Fruit fly (Drosophila melanogaster): Measurements from ENCODE around the gene MED14.
A peak's percentile ranks its signal among the peaks of the same experiment; 100 is the strongest.

MED14 gene

DNA sequence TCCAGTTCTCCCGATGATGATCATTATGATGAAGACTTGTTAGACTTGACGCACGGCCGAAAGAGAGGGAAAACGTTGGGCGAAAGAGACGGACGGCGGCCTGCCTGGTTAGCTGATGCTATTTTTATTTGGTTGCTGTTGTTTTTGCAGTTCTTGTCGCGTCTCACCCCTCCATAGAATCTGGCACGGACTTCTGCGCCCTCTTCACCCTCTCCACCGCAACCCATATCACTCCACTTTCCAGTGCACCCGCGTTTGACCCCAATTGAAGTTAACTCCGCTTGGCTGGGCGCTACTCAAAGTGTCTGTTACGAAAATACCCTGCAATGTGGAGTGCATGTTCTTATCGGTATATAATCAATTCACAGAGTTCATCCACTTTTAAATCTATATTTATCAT, 31.9 kb upstream of the MED14 start:
- no peak for TF ChIP-seq noc (tag; optimal IDR thresholded peaks at IDR 0.05)

DNA sequence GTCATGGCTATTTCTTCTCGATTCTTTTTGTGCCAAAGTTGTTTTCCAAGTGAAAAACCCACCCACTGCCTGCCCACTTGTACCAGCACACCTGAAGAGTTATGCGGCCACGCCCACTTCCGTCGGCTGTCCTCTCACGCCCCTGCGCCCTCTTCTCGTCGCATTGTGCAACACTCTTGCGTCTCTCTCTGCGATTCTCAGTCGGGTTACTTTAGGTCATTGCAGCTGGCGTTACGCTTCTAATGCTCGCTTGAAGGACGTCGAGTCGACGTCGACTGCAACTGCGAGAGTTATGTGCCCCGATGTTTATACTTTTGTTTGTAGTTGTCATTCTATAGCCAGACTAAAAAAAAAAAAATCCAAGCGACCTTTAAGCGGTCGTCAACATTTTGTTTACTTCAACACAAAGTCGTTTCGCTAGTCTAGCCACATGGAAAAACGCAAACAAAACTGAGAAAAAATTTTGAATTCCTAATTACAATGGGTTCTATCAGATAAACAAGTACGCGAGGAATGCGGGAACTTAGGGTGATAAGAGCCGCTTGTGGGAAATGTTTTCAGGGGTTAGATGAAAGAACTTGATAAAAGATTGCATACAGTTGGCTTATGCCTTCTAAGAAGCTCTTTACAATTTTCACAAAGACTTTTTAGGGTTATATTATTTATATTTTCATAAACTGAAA, 31.1 kb upstream of the MED14 start:
- no peak for TF ChIP-seq noc (tag; optimal IDR thresholded peaks at IDR 0.05)

DNA sequence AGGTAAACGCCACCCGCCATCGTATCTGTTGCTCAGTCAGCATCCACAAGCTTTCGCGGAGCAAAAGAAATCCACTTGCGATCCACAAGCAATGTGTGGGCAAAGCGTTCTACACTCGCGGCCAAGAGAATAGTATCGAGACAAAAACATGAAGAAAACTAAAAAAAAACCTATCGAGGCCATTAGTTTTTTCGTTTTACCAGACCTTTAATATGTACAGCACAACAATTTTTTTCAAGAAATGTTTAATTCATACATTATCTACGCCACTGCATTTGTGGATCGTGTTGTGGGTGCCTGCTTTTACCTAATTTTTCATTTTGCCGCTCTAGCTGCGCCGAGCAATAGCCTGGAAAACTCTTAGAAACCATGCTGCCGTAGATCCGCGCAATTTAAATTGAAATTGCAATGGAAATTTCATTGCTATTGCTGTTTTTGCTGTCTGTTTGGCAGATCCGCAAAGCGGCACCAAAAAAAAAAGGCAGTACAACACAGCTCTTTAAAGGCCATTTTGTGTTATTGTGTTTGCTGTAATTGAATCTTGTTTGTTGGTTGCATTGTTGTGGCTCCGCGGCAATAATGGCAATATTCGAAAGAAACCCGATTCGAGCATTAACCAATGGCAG, 29.9 kb upstream of the MED14 start:
- TF ChIP-seq noc (tag; optimal IDR thresholded peaks at IDR 0.05), result peak; percentile 18

DNA sequence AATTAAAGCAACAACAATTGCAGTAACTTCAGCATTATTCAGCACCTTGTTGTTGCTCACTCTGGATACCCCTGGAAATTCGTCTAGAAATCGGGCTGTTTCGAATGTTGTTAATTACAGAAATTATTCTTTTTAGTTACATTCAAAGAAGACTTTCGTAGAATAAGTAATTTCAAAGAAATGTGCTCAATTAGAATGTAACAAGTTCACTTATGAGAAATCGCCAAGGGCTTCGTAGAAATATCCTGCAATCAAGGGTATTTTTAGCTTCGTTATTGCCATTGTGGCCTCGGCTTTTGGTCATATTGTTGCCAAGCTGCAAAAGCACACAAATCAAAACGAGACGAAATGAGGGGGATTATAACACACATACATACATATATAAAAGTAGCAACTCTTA, 29.1 kb upstream of the MED14 start:
- no peak for TF ChIP-seq noc (tag; optimal IDR thresholded peaks at IDR 0.05)

DNA sequence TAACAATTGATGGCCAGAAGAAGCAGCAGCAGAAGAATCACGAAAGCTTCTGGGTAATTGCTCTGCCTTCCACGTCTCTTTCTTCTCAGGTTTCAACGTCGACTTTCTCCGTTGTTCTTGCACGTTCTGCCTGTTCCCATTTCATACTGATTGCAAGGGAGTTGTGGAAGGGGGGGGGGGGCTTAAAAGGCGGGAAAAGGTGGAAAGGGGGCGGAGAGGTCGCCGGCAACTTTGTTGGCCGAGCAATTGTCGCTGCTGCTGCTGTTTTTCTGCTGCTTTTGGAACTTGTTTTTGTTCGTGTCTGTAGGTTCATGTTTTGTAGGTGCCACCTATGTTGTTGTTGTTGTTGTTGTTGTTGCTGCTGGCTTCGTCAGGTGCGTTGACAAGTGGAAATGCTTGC, 27.5 kb upstream of the MED14 start:
- no peak for TF ChIP-seq noc (tag; optimal IDR thresholded peaks at IDR 0.05)

DNA sequence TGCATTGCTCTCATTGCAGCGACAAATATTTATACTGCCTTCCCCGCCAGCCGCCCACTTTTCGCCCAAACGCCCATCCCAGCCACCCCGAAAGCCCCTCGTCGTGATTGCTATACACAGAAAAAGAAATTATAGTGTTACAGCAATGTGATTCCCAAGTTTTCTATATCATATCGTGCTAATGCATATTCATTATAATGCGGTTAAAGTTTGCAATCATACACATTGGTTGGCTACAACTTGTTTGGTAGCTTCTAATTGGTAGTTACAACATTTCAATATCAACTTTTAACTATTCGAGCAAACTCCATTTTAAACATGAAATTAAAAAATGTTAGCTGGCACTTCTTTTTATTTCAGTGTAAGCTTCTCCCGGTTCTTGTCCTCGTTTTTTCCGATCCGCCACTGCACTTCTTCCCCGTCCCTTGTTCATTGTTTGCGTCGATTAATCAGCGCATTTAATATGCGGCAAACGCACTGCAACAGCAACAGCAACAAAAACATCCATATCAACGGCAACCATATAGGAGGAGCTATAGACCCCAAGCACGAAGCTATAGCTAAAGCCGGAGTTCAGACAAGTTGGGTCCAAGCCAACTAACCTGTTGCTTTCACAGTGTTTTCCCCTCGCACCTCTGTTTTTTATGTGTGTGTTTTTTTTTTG, 26.9 kb upstream of the MED14 start:
- TF ChIP-seq noc (tag; optimal IDR thresholded peaks at IDR 0.05), result no peak

DNA sequence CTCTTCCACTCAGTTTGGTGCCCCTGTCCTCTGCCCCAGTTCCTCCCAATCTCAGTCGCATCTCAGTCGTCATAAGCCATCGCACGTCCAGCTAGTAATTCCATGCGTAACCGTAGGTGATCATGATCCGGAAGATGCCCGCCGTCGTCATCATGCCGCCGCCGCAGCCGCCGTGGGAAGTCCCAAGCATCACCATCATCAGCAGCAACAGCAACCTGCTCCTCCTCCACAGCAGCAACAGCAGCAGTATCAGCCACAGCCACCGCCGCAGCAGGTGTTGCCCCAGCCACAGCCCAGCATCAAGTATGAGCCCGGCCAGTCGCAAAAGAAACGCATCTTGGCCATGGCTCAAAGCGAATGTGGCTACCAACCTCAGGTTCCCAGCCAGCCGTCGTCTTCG, 20.1 kb upstream of the MED14 start:
- no peak for TF ChIP-seq noc (tag; optimal IDR thresholded peaks at IDR 0.05)

DNA sequence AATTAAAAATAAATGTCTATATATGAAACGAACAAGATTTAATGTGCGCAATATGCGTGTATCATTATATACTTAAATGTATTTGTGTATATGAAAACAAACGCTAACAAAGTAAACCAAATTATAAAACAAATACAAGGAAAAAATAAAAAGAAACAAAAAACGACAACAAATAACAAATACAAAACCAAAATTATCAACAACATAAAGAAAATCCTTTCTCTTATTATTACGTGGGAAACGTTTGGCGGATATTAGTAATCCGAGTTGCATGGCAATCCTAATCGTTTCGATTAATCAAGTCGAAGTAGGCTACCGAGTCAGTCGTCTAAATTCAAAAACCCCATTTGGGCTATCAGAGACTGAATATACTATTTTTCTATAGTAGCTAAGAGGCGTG, 12.0 kb upstream of the MED14 start, which contains the start of gene Ppm1:
Ppm1 (plus strand) TSS at position 301 of the 400 bp plus-strand sequence.
- no peak for TF ChIP-seq noc (tag; optimal IDR thresholded peaks at IDR 0.05)

DNA sequence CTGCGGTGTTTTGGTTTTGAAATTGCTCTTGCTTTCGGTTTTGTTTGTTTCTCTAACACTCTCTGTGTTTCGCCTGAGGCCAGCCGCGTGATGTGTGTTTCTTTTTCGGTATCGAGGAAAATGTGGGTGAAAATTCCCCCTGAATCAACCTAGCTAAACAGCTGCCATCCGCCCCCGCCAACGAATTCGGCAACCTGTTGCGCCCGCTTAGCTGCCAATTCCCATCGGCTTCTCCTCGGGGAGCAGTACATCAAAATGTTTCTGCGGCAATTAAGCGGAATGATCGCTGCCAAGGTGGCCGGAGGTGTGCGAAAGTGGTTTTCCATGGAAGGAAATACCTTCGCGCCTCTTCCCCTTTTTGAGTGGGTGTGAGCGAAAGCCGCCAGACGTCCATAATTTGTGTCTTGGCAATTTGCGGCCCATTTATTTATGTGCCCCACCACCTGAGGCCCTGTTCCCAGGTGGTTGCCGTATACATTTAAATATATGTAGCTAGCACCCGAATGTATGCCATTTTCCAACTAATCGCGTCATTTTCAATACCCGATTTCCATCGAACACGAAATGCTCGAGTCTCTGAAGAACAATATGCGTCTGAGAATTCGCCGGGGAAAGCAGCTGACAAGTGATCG, 6.3 kb upstream of the MED14 start:
- no peak for TF ChIP-seq noc (tag; optimal IDR thresholded peaks at IDR 0.05)

DNA sequence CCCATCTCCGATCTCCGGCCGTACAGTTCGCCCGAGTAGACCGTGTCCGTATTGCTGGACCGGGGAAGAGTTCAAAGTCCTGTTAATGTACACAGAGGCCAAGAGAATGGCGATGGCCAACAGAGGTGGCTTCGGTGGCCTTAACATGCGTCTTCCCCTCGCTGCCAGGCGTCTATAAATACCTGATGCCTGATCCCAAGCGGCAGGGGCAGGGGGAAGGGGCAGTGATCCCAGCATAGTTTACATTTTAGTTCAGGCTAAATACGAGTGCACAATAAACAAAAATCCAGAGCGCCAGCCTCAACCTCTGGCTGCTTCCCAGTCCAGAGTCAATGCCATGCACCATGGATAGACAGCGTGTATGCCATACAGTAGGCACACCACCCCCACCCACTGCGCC, 5.2 kb upstream of the MED14 start:
- no peak for TF ChIP-seq noc (tag; optimal IDR thresholded peaks at IDR 0.05)

DNA sequence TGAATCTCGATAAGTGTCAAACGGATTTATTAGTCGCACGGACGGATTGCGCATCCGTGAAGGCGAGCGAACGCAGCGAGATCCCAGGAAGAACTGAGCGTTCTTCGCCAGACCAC, 4.0 kb upstream of the MED14 start, which contains the start of gene Kah:
Kah (minus strand) TSS at position 101 of the 116 bp plus-strand sequence.
- no peak for TF ChIP-seq noc (tag; optimal IDR thresholded peaks at IDR 0.05)

DNA sequence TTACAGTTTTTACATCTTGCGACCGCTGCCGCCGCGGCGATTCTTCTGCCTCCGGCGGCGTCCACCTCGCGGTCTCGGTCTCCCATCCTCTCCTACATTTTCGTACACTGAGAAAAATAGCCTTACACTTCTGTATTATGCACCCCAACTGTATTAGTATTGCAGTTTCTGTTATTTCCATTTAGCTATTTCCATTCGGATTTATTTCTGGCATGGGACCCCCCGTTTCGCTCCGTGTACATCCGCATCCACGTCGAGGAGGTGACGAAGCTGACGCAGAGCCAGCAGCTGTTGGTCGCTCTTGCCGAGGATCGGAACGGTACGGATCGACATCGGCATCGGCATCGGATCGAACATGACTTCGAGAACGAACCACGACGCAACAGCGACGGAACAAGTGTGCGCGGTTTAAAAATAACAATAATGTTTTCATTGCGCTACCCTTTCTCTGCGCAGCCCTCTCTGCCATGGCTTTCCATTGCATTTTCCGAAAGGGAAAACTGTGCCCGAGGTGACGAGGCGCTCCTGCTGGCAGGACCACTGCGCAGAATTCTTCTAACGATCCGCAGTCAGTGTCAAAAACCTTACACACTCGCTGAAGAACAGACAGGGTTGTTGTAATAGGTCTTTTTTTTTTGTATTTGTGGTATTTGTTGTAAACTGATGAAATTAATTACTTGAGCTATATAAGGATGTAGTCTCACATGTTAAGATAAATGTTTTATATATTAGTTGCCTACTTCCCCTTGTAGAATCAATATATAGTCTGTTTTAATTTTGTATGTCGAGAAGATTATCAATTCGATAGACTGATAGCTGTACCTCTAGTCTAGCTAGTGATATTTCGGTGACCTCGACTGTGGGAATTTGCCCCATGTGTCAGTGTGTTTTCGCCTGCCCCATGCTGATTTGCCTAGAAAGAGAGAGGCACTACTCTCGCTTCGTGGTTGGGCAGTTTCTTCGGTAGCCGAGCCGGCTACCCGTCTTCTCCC, 3.5 kb upstream of the MED14 start:
- peak; percentile 55 for TF ChIP-seq noc (tag; optimal IDR thresholded peaks at IDR 0.05)

DNA sequence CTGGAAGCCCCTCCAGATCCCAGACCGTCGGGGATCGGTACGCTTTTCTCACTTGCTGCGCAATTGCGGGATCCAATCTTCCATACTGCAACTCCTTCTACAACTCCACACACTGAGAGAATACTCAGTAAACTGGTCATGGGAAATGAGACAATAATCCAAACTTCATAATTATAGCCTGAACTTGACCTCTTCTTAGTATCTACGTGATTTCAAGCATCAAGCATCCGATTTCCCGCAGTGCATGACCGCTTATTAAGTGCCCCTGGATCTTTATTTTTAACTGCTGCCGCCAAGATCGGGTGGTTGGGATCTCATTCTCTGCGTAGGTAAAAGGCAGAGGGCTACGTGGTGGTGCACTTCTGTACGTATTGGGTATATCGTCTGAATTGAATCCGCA, 1.7 kb upstream of the MED14 start:
- no peak for TF ChIP-seq noc (tag; optimal IDR thresholded peaks at IDR 0.05)

DNA sequence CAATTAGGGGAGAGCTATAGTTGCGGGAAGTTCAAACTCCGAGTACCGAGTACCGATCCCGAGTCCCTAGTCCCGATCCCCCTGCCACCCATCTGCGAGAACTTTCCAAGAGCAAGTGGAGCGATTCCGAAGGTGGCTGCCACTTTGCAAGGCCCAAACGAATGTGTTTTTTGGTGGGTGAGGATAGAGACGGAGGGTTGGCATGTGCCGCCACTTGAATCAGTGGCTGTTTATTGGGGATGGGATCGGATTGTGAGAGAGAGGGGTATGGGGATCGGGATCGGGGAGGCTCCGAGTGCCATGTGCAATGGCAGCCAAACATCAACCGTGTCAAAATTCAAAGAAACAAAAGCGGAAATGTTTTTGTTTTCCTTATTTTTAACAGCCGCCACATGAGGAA, 795 bp upstream of the MED14 start:
- no peak for TF ChIP-seq noc (tag; optimal IDR thresholded peaks at IDR 0.05)

DNA sequence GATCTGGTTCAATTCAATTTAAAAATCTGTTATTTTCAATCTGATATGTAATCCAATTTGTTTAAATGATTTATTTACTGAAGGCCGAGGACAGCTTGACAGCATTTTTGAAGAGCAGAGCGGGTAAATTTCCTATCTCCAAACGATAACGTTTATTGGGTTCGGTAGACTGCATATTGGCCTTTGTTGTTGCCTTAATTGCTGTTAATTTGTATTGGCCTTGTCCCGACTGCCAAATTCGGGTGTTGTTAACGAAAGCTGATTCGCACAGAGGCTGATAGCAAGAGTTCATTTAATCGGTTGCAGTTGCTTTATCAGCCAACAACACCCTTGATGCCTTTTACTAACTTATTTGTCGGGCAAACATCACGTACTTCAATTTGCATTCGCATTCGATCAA, 8.1 kb downstream of the MED14 start:
- TF ChIP-seq noc (tag; optimal IDR thresholded peaks at IDR 0.05), result no peak

DNA sequence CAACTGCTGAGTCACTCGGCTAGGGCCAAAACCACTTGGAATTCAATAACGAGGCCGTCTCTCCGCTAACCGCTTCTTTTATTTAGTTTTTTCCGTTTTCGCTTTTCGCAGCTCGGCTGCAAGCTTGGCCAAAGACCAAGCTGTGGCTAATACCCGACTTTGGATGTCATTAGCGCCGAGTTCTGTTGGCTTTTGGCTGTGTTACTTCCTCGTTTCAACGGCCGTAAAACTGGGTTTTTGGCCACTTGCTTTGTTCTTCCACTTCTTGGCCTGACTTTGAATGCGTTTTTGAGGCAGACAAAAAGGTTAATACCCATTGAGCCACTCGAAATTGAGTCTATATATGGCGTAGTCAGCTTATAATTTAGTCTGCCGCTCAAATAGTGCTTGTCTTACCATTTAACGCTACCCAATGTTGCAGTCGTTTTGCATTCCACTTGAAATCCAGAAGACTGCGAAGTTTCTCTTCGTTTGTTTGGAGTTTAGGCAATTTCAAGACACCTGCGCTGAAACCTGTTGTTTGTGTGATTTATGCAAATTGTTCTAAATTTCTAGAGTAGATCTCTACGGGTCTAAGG, 8.6 kb downstream of the MED14 start:
- TF ChIP-seq noc (tag; optimal IDR thresholded peaks at IDR 0.05), result no peak

Measured in whole organism, larva.